Worm (Caenorhabditis elegans) whole organism, L1 larva: ENCODE measurements around the gene dph-3.
A peak's percentile ranks its signal among the peaks of the same experiment; 100 is the strongest.

ENCODE experiments used
- C04F5.9 ChIP-seq: sonication (generic microtip); optimal IDR thresholded peaks from 2 replicates; lab custom pipeline; 2016; ENCODE audit warnings: missing genetic modification characterization, missing compliant biosample characterization
- C16A3.4 ChIP-seq: fragments of 150-350 bp; optimal IDR thresholded peaks from 2 replicates; lab custom pipeline; 2014; ENCODE audit warnings: missing biosample characterization, missing genetic modification characterization
- aha-1 ChIP-seq: fragments of 150-350 bp; optimal IDR thresholded peaks from 2 replicates; lab custom pipeline; 2014; ENCODE audit warnings: missing biosample characterization, missing genetic modification characterization
- alr-1 ChIP-seq: fragments of 200-800 bp; sonication (Bioruptor generic); optimal IDR thresholded peaks from 2 replicates; lab custom pipeline; 2018; ENCODE audit warnings: borderline replicate concordance, mild to moderate bottlenecking, missing genetic modification characterization, missing compliant biosample characterization
- aly-2 ChIP-seq: fragments of 150-350 bp; optimal IDR thresholded peaks from 2 replicates; lab custom pipeline; 2014; ENCODE audit warnings: missing biosample characterization, missing genetic modification characterization
- blmp-1 ChIP-seq: fragments of 150-350 bp; optimal IDR thresholded peaks from 2 replicates; lab custom pipeline; 2014; ENCODE audit warnings: missing biosample characterization, missing genetic modification characterization
- ceh-63 ChIP-seq: fragments of 200-800 bp; sonication (Bioruptor generic); optimal IDR thresholded peaks from 2 replicates; lab custom pipeline; 2018; ENCODE audit warnings: mild to moderate bottlenecking, missing genetic modification characterization, missing compliant biosample characterization
- ceh-8 ChIP-seq: fragments of 200-800 bp; sonication (Bioruptor generic); optimal IDR thresholded peaks from 2 replicates; lab custom pipeline; 2018; ENCODE audit warnings: mild to moderate bottlenecking, missing genetic modification characterization, moderate library complexity, missing compliant biosample characterization
- ceh-82 ChIP-seq, 3 experiments: fragments of 150-350 bp in 1 of 3; sonication (generic microtip) in 2 of 3; optimal IDR thresholded peaks; 2 replicates each; lab custom pipeline; 2014 to 2017; ENCODE audit warnings: missing biosample characterization in 3 of 3, missing genetic modification characterization in 3 of 3
- ceh-88 ChIP-seq: fragments of 200-800 bp; sonication (Bioruptor generic); IDR thresholded peaks from 2 replicates; pipeline ENCODE4 v1.3.6; 2022; ENCODE audit warnings: missing genetic modification characterization, missing compliant biosample characterization
- ceh-90 ChIP-seq: sonication (generic microtip); optimal IDR thresholded peaks from 2 replicates; lab custom pipeline; 2016; ENCODE audit warnings: missing genetic modification characterization, missing compliant biosample characterization
- ces-1 ChIP-seq: fragments of 150-350 bp; optimal IDR thresholded peaks from 2 replicates; lab custom pipeline; 2014; ENCODE audit warnings: missing biosample characterization, missing genetic modification reagents, missing genetic modification characterization
- dsc-1 ChIP-seq: sonication (generic microtip); optimal IDR thresholded peaks from 2 replicates; lab custom pipeline; 2016; ENCODE audit warnings: mild to moderate bottlenecking, missing genetic modification characterization, missing compliant biosample characterization
- efl-3 ChIP-seq: fragments of 200-800 bp; sonication (Bioruptor generic); optimal IDR thresholded peaks from 2 replicates; lab custom pipeline; 2018; ENCODE audit warnings: mild to moderate bottlenecking, missing genetic modification characterization, missing compliant biosample characterization
- egl-27 ChIP-seq, 2 experiments: fragments of 150-350 bp in 1 of 2; sonication (generic microtip); optimal IDR thresholded peaks; 3 replicates each; lab custom pipeline; 2017 to 2018; ENCODE audit warnings: missing biosample characterization in 2 of 2, missing genetic modification characterization in 2 of 2, missing genetic modification reagents in 2 of 2
- elt-2 ChIP-seq: sonication (generic microtip); optimal IDR thresholded peaks from 2 replicates; lab custom pipeline; 2016; ENCODE audit warnings: missing genetic modification characterization, mild to moderate bottlenecking, inconsistent platforms, missing compliant biosample characterization, missing genetic modification reagents
- elt-3 ChIP-seq, 6 experiments: fragments of 150-350 bp in 1 of 6; sonication (generic microtip); optimal IDR thresholded peaks; 2 replicates each; lab custom pipeline; 2017 to 2018; ENCODE audit warnings: missing biosample characterization in 6 of 6, missing genetic modification characterization in 6 of 6, inconsistent platforms in 1 of 6
- ets-5 ChIP-seq: fragments of 200-800 bp; sonication (Bioruptor generic); IDR thresholded peaks from 2 replicates; pipeline ENCODE4 v1.3.6; 2022; ENCODE audit warnings: missing genetic modification characterization, missing compliant biosample characterization
- fkh-8 ChIP-seq: sonication (generic microtip); optimal IDR thresholded peaks from 2 replicates; lab custom pipeline; 2016; ENCODE audit warnings: mild to moderate bottlenecking, missing genetic modification characterization, missing compliant biosample characterization
- grh-1 ChIP-seq: fragments of 200-800 bp; sonication (Bioruptor generic); IDR thresholded peaks from 2 replicates; pipeline ENCODE4 v1.3.6; 2022; ENCODE audit warnings: missing genetic modification reagents, missing genetic modification characterization, missing compliant biosample characterization
- hlh-17 ChIP-seq: fragments of 200-800 bp; sonication (Bioruptor generic); optimal IDR thresholded peaks from 2 replicates; lab custom pipeline; 2018; ENCODE audit warnings: missing genetic modification characterization, mild to moderate bottlenecking, missing compliant biosample characterization, moderate library complexity, borderline replicate concordance
- hlh-4 ChIP-seq: sonication (generic microtip); optimal IDR thresholded peaks from 2 replicates; lab custom pipeline; 2016; ENCODE audit warnings: mild to moderate bottlenecking, missing genetic modification characterization, missing compliant biosample characterization
- hpl-2 ChIP-seq: fragments of 150-350 bp; optimal IDR thresholded peaks from 2 replicates; lab custom pipeline; 2014; ENCODE audit warnings: missing biosample characterization, missing genetic modification reagents, missing genetic modification characterization
- isw-1 ChIP-seq: fragments of 200-800 bp; sonication (Bioruptor generic); IDR thresholded peaks from 2 replicates; pipeline ENCODE4 v1.3.6; 2022; ENCODE audit warnings: missing genetic modification characterization, missing compliant biosample characterization
- jun-1 ChIP-seq: fragments of 150-350 bp; optimal IDR thresholded peaks from 2 replicates; lab custom pipeline; 2014; ENCODE audit warnings: missing biosample characterization, missing genetic modification reagents, missing genetic modification characterization
- lin-13 ChIP-seq: fragments of 150-350 bp; optimal IDR thresholded peaks from 2 replicates; lab custom pipeline; 2014; ENCODE audit warnings: missing biosample characterization, missing genetic modification reagents, missing genetic modification characterization
- lin-14 ChIP-seq: fragments of 200-800 bp; sonication (Bioruptor generic); optimal IDR thresholded peaks from 2 replicates; lab custom pipeline; 2018; ENCODE audit warnings: mild to moderate bottlenecking, missing genetic modification characterization, moderate library complexity, missing compliant biosample characterization
- lin-15B ChIP-seq: fragments of 150-350 bp; sonication (generic microtip); optimal IDR thresholded peaks from 3 replicates; lab custom pipeline; 2014; ENCODE audit warnings: missing biosample characterization, missing genetic modification characterization
- lir-3 ChIP-seq: sonication (generic microtip); optimal IDR thresholded peaks from 2 replicates; lab custom pipeline; 2016; ENCODE audit warnings: mild to moderate bottlenecking, missing genetic modification characterization, moderate library complexity, missing compliant biosample characterization; ENCODE audit not compliant: poor library complexity
- lsy-2 ChIP-seq, 2 experiments: fragments of 150-350 bp; optimal IDR thresholded peaks; 2 replicates each; lab custom pipeline; 2014; ENCODE audit warnings: missing biosample characterization in 2 of 2, missing genetic modification characterization in 2 of 2
- mab-9 ChIP-seq: fragments of 200-800 bp; sonication (Bioruptor generic); IDR thresholded peaks from 2 replicates; pipeline ENCODE4 v1.3.6; 2022; ENCODE audit warnings: missing genetic modification reagents, missing genetic modification characterization, missing compliant biosample characterization
- mdl-1 ChIP-seq, 2 experiments: fragments of 150-350 bp; optimal IDR thresholded peaks; 2 replicates each; lab custom pipeline; 2014 to 2017; ENCODE audit warnings: missing biosample characterization in 2 of 2, missing genetic modification characterization in 2 of 2, inconsistent platforms in 1 of 2
- mep-1 ChIP-seq: fragments of 150-350 bp; optimal IDR thresholded peaks from 2 replicates; lab custom pipeline; 2014; ENCODE audit warnings: missing biosample characterization, missing genetic modification characterization
- nhr-11 ChIP-seq: fragments of 150-350 bp; optimal IDR thresholded peaks from 2 replicates; lab custom pipeline; 2014; ENCODE audit warnings: missing biosample characterization, missing genetic modification characterization
- nhr-12 ChIP-seq: sonication (generic microtip); optimal IDR thresholded peaks from 2 replicates; lab custom pipeline; 2017; ENCODE audit warnings: missing biosample characterization, missing genetic modification characterization
- nhr-19 ChIP-seq: fragments of 200-800 bp; sonication (Bioruptor generic); conservative IDR thresholded peaks from 2 replicates; pipeline ENCODE4 v1.3.6; 2022; ENCODE audit warnings: missing genetic modification characterization, missing compliant biosample characterization
- nhr-20 ChIP-seq: sonication (generic microtip); optimal IDR thresholded peaks from 2 replicates; lab custom pipeline; 2016; ENCODE audit warnings: mild to moderate bottlenecking, missing genetic modification characterization, missing compliant biosample characterization
- nhr-28 ChIP-seq: fragments of 150-350 bp; optimal IDR thresholded peaks from 2 replicates; lab custom pipeline; 2014; ENCODE audit warnings: missing biosample characterization, missing genetic modification characterization
- nhr-71 ChIP-seq: sonication (generic microtip); optimal IDR thresholded peaks from 2 replicates; lab custom pipeline; 2016; ENCODE audit warnings: mild to moderate bottlenecking, missing genetic modification characterization, moderate library complexity, missing compliant biosample characterization
- nhr-76 ChIP-seq: sonication (generic microtip); optimal IDR thresholded peaks from 2 replicates; lab custom pipeline; 2017; ENCODE audit warnings: missing biosample characterization, missing genetic modification characterization
- nhr-90 ChIP-seq: sonication (generic microtip); optimal IDR thresholded peaks from 2 replicates; lab custom pipeline; 2016; ENCODE audit warnings: mild to moderate bottlenecking, missing genetic modification characterization, missing compliant biosample characterization; ENCODE audit not compliant: poor library complexity
- pag-3 ChIP-seq: sonication (generic microtip); optimal IDR thresholded peaks from 2 replicates; lab custom pipeline; 2017; ENCODE audit warnings: missing genetic modification characterization, mild to moderate bottlenecking, missing compliant biosample characterization, antibody characterized with exemption, borderline replicate concordance; ENCODE audit not compliant: insufficient read depth
- rnt-1 ChIP-seq: sonication (generic microtip); optimal IDR thresholded peaks from 2 replicates; lab custom pipeline; 2016; ENCODE audit warnings: mild to moderate bottlenecking, missing genetic modification characterization, moderate library complexity, missing compliant biosample characterization
- skn-1 ChIP-seq: fragments of 150-350 bp; optimal IDR thresholded peaks from 2 replicates; lab custom pipeline; 2014; ENCODE audit warnings: missing biosample characterization, missing genetic modification characterization
- snpc-4 ChIP-seq: fragments of 150-350 bp; optimal IDR thresholded peaks from 2 replicates; lab custom pipeline; 2014; ENCODE audit warnings: missing biosample characterization, missing genetic modification characterization
- snu-23 ChIP-seq: sonication (generic microtip); optimal IDR thresholded peaks from 2 replicates; lab custom pipeline; 2016; ENCODE audit warnings: missing genetic modification characterization, missing compliant biosample characterization
- sox-4 ChIP-seq: sonication (generic microtip); optimal IDR thresholded peaks from 2 replicates; lab custom pipeline; 2016; ENCODE audit warnings: missing genetic modification characterization, missing compliant biosample characterization
- sptf-1 ChIP-seq: fragments of 150-350 bp; optimal IDR thresholded peaks from 2 replicates; lab custom pipeline; 2014; ENCODE audit warnings: missing biosample characterization, missing genetic modification characterization
- unc-130 ChIP-seq: fragments of 150-350 bp; optimal IDR thresholded peaks from 2 replicates; lab custom pipeline; 2017; ENCODE audit warnings: missing biosample characterization, missing genetic modification characterization, inconsistent platforms
- unc-30 ChIP-seq: sonication (generic microtip); optimal IDR thresholded peaks from 2 replicates; lab custom pipeline; 2017; ENCODE audit warnings: missing biosample characterization, missing genetic modification characterization
- unc-98 ChIP-seq: fragments of 200-800 bp; sonication (Bioruptor generic); IDR thresholded peaks from 2 replicates; pipeline ENCODE4 v1.3.6; 2022; ENCODE audit warnings: missing genetic modification characterization, missing compliant biosample characterization
- zip-4 ChIP-seq: fragments of 200-800 bp; sonication (Bioruptor generic); optimal IDR thresholded peaks from 2 replicates; lab custom pipeline; 2018; ENCODE audit warnings: mild to moderate bottlenecking, missing genetic modification characterization, moderate library complexity, missing compliant biosample characterization
- ztf-4 ChIP-seq: fragments of 150-350 bp; optimal IDR thresholded peaks from 2 replicates; lab custom pipeline; 2014; ENCODE audit warnings: missing biosample characterization, missing genetic modification characterization

dph-3 gene

ce11 chrIV:9725468-9725985 lies 18.6 kb downstream of the dph-3 start:
- TF ChIP-seq C04F5.9 (tag; lab: Kevin White, UChicago): no peak
- TF ChIP-seq nhr-19 (GFP tag; lab: Robert Waterston, UW): no peak
- TF ChIP-seq pag-3 (tag; lab: Kevin White, UChicago): no peak
- no peak for TF ChIP-seq ztf-4 (tag; lab: Kevin White, UChicago)
- no peak for TF ChIP-seq snpc-4 (tag; lab: Kevin White, UChicago)
- TF ChIP-seq dsc-1 (tag; lab: Kevin White, UChicago): peak; percentile 69
- no peak for TF ChIP-seq hlh-17 (GFP tag; lab: Kevin White, UChicago)
- TF ChIP-seq ceh-63 (GFP tag; lab: Kevin White, UChicago): no peak
- no peak for TF ChIP-seq nhr-20
- no peak for TF ChIP-seq ces-1 (GFP tag; lab: Kevin White, UChicago)
- no peak for TF ChIP-seq mab-9 (GFP tag; lab: Robert Waterston, UW)
- no peak for TF ChIP-seq mdl-1 (tag; optimal IDR thresholded peaks at IDR 0.05; lab: Kevin White, UChicago)
- TF ChIP-seq egl-27 (tag; optimal IDR thresholded peaks at IDR 0.05; lab: Kevin White, UChicago): no peak
- TF ChIP-seq blmp-1 (tag; lab: Kevin White, UChicago): no peak
- no peak for TF ChIP-seq grh-1 (GFP tag; lab: Robert Waterston, UW)
- TF ChIP-seq hpl-2: no peak
- TF ChIP-seq elt-2 (tag; lab: Kevin White, UChicago): no peak
- TF ChIP-seq nhr-90: no peak
- no peak for TF ChIP-seq C16A3.4
- TF ChIP-seq ets-5 (GFP tag; lab: Robert Waterston, UW): no peak
- peak in 1 of 2 experiments; percentile 15 for TF ChIP-seq lsy-2 (tag; optimal IDR thresholded peaks at IDR 0.05; lab: Kevin White, UChicago)
- no peak for TF ChIP-seq elt-3 (tag; optimal IDR thresholded peaks at IDR 0.05; lab: Kevin White, UChicago)
- TF ChIP-seq alr-1 (tag; lab: Kevin White, UChicago): no peak
- TF ChIP-seq efl-3 (GFP tag; lab: Kevin White, UChicago): no peak
- no peak for TF ChIP-seq sptf-1 (tag; lab: Kevin White, UChicago)
- TF ChIP-seq snu-23 (GFP tag; lab: Kevin White, UChicago): no peak
- TF ChIP-seq lin-13 (GFP tag; lab: Kevin White, UChicago): no peak
- no peak for TF ChIP-seq unc-130
- no peak for TF ChIP-seq isw-1 (GFP tag; lab: Robert Waterston, UW)
- TF ChIP-seq nhr-28: no peak
- TF ChIP-seq lir-3 (tag; lab: Kevin White, UChicago): no peak
- no peak for TF ChIP-seq nhr-11 (tag; lab: Kevin White, UChicago)
- TF ChIP-seq nhr-76 (tag; lab: Kevin White, UChicago): no peak
- peak; percentile 29 for TF ChIP-seq lin-14 (GFP tag; lab: Kevin White, UChicago)
- TF ChIP-seq rnt-1 (tag; lab: Kevin White, UChicago): no peak
- TF ChIP-seq ceh-82 (tag; optimal IDR thresholded peaks at IDR 0.05; lab: Kevin White, UChicago): no peak
- no peak for TF ChIP-seq jun-1
- no peak for TF ChIP-seq skn-1 (tag; lab: Kevin White, UChicago)
- TF ChIP-seq lin-15B (tag; lab: Kevin White, UChicago): no peak
- TF ChIP-seq aha-1: no peak
- TF ChIP-seq aly-2 (tag; lab: Kevin White, UChicago): no peak
- TF ChIP-seq ceh-90 (tag; lab: Kevin White, UChicago): no peak
- no peak for TF ChIP-seq hlh-4
- TF ChIP-seq unc-98 (GFP tag; lab: Robert Waterston, UW): no peak
- TF ChIP-seq ceh-8 (GFP tag; lab: Kevin White, UChicago): no peak
- TF ChIP-seq sox-4 (tag; lab: Kevin White, UChicago): peak; percentile 9
- TF ChIP-seq ceh-88 (GFP tag; lab: Robert Waterston, UW): no peak
- no peak for TF ChIP-seq zip-4 (GFP tag; lab: Kevin White, UChicago)
- no peak for TF ChIP-seq nhr-12 (tag; lab: Kevin White, UChicago)
- TF ChIP-seq nhr-71 (tag; lab: Kevin White, UChicago): peak; percentile 84
- TF ChIP-seq fkh-8 (tag; lab: Kevin White, UChicago): peak; percentile 96
- TF ChIP-seq unc-30: no peak
- no peak for TF ChIP-seq mep-1 (tag; lab: Kevin White, UChicago)
